Worm (Caenorhabditis elegans): ENCODE measurements around the gene slc-25A21.

DNA sequence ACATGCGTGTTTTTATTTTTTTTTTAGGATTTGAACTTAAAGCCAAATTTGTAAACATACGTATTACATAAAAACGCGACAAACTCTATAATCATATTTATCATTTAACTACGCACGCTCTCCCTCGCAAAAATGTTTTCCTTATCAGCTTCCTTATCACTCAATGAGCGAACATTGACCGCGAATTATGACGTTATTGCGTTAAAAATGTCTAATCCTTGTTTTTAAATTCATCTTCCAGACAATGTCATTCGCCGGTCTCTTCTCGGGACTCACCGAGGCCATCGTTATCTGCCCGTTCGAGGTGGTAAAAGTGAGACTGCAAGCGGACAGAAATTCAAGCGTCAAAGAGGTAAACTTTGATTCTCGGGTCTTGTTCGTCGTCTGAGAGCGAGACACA is 2.9 kb downstream of the slc-25A21 start:
- no peak for TF ChIP-seq flt-1 (GFP tag; IDR thresholded peaks at IDR 0.05)
- TF ChIP-seq ref-1 (GFP tag; conservative IDR thresholded peaks at IDR 0.05) = no peak
- TF ChIP-seq tab-1 (GFP tag; IDR thresholded peaks at IDR 0.05) = no peak
- no peak for TF ChIP-seq T22C8.4 (GFP tag; IDR thresholded peaks at IDR 0.05)
- no peak for TF ChIP-seq ztf-23 (GFP tag; IDR thresholded peaks at IDR 0.05)
- no peak for TF ChIP-seq cog-1 (tag; optimal IDR thresholded peaks at IDR 0.05)
- TF ChIP-seq med-1 (GFP tag; optimal IDR thresholded peaks at IDR 0.05; ENCODE audit: insufficient read depth) = no peak
- TF ChIP-seq klf-2 (GFP tag; conservative IDR thresholded peaks at IDR 0.05) = no peak
- TF ChIP-seq ztf-29 (GFP tag; IDR thresholded peaks at IDR 0.05) = no peak

All from whole organism, midembryonic.